Worm (Caenorhabditis elegans) whole organism, mixed stage, embryonic: ENCODE measurements around the gene gbb-1.

ENCODE experiments used
- blmp-1 ChIP-seq: fragments of 150-350 bp; optimal IDR thresholded peaks from 2 replicates; lab custom pipeline; 2014; ENCODE audit warnings: missing biosample characterization, missing genetic modification characterization
- ces-1 ChIP-seq: fragments of 150-350 bp; optimal IDR thresholded peaks from 2 replicates; lab custom pipeline; 2014; ENCODE audit warnings: missing biosample characterization, missing genetic modification reagents, missing genetic modification characterization
- drap-1 ChIP-seq: fragments of 200-800 bp; sonication (Bioruptor generic); optimal IDR thresholded peaks from 3 replicates; lab custom pipeline; 2018; ENCODE audit warnings: mild to moderate bottlenecking, missing genetic modification characterization, missing compliant biosample characterization
- elt-1 ChIP-seq: sonication (generic microtip); optimal IDR thresholded peaks from 2 replicates; lab custom pipeline; 2017; ENCODE audit warnings: missing genetic modification characterization, mild to moderate bottlenecking, missing compliant biosample characterization, antibody characterized with exemption, moderate library complexity, borderline replicate concordance; ENCODE audit not compliant: insufficient read depth
- elt-3 ChIP-seq: fragments of 150-350 bp; optimal IDR thresholded peaks from 2 replicates; lab custom pipeline; 2014; ENCODE audit warnings: missing biosample characterization, missing genetic modification characterization
- hlh-1 ChIP-seq: fragments of 150-350 bp; optimal IDR thresholded peaks from 2 replicates; lab custom pipeline; 2014; ENCODE audit warnings: missing biosample characterization, missing genetic modification reagents, missing genetic modification characterization
- lin-13 ChIP-seq: fragments of 150-350 bp; optimal IDR thresholded peaks from 2 replicates; lab custom pipeline; 2014; ENCODE audit warnings: missing biosample characterization, missing genetic modification characterization
- mep-1 ChIP-seq: fragments of 150-350 bp; optimal IDR thresholded peaks from 2 replicates; lab custom pipeline; 2017; ENCODE audit warnings: missing biosample characterization, missing genetic modification reagents, missing genetic modification characterization, inconsistent platforms
- nhr-237 ChIP-seq: fragments of 150-350 bp; optimal IDR thresholded peaks from 2 replicates; lab custom pipeline; 2014; ENCODE audit warnings: missing biosample characterization, missing genetic modification characterization
- nhr-28 ChIP-seq: fragments of 150-350 bp; optimal IDR thresholded peaks from 2 replicates; lab custom pipeline; 2014; ENCODE audit warnings: missing biosample characterization, missing genetic modification characterization
- unc-120 ChIP-seq: sonication (generic microtip); optimal IDR thresholded peaks from 2 replicates; lab custom pipeline; 2017; ENCODE audit warnings: missing genetic modification characterization, missing compliant biosample characterization; ENCODE audit not compliant: poor library complexity, severe bottlenecking
- unc-39 ChIP-seq: fragments of 150-350 bp; optimal IDR thresholded peaks from 2 replicates; lab custom pipeline; 2014; ENCODE audit warnings: missing biosample characterization, missing genetic modification characterization
- unc-62 ChIP-seq: fragments of 150-350 bp; optimal IDR thresholded peaks from 2 replicates; lab custom pipeline; 2014; ENCODE audit warnings: missing biosample characterization, missing genetic modification reagents, missing genetic modification characterization

ce11 chrX:2957446-2957985, at the start of gene gbb-1:
- TF ChIP-seq unc-39 (tag; lab: Kevin White, UChicago) (no peak), lin-13 (tag; lab: Kevin White, UChicago) (no peak), mep-1 (tag; lab: Kevin White, UChicago) (no peak), nhr-28 (tag; lab: Kevin White, UChicago) (no peak), unc-120 (tag; lab: Kevin White, UChicago) (no peak), blmp-1 (tag; lab: Kevin White, UChicago) (no peak), drap-1 (GFP tag; lab: Kevin White, UChicago) (no peak), elt-3 (no peak), ces-1 (GFP tag; lab: Kevin White, UChicago) (no peak), elt-1 (tag; lab: Kevin White, UChicago) (no peak), unc-62 (no peak), nhr-237 (tag; lab: Kevin White, UChicago) (no peak), hlh-1 (tag; lab: Kevin White, UChicago) (no peak)
